Fruit fly (Drosophila melanogaster) whole organism, wandering third instar larva: Measurements from ENCODE around the gene Ndf.

Source experiments
- Rel ChIP-seq, 2 experiments: fragments of 200-800 bp; sonication (Bioruptor generic) in 1 of 2; optimal IDR thresholded peaks; 2 replicates in 1 of 2; 3 replicates in 1 of 2; lab custom pipeline; 2016 to 2019; ENCODE audit warnings: mild to moderate bottlenecking in 2 of 2, missing biosample characterization in 2 of 2, missing genetic modification characterization in 2 of 2, moderate library complexity in 1 of 2
- dsf ChIP-seq: sonication (Bioruptor generic); optimal IDR thresholded peaks from 2 replicates; lab custom pipeline; 2016; ENCODE audit warnings: missing biosample characterization, missing genetic modification characterization, borderline replicate concordance
- h ChIP-seq: fragments of 200-800 bp; sonication (Bioruptor generic); optimal IDR thresholded peaks from 3 replicates; lab custom pipeline; 2016; ENCODE audit warnings: missing biosample characterization, mild to moderate bottlenecking, missing genetic modification characterization
- psq ChIP-seq: fragments of 200-800 bp; sonication (Bioruptor generic); optimal IDR thresholded peaks from 3 replicates; lab custom pipeline; 2017; ENCODE audit warnings: missing biosample characterization, mild to moderate bottlenecking, missing genetic modification characterization, moderate library complexity
- usp ChIP-seq: fragments of >200 bp; optimal IDR thresholded peaks from 2 replicates; lab custom pipeline; 2017; ENCODE audit warnings: missing biosample characterization, missing genetic modification characterization

- TF ChIP-seq h (GFP tag; lab: Kevin White, UChicago) = no peak
- TF ChIP-seq psq (GFP tag; lab: Kevin White, UChicago) = no peak
- TF ChIP-seq dsf (GFP tag; lab: Kevin White, UChicago) = no peak
- no peak for TF ChIP-seq Rel (GFP tag; optimal IDR thresholded peaks at IDR 0.05; lab: Kevin White, UChicago)
- TF ChIP-seq Rel (tag; optimal IDR thresholded peaks at IDR 0.05; lab: Kevin White, UChicago) = no peak
- TF ChIP-seq usp (GFP tag; lab: Kevin White, UChicago) = no peak
These were observed 13.7 kb downstream of the Ndf start, which contains the start of gene CG13131 for dm6 chr2L:10017363-10017762.
